Fruit fly (Drosophila melanogaster): ENCODE results near the gene CG3149.

Gene CG3149

dm6 chrX:5677400-5678177 is 17.4 kb downstream of the CG3149 start:
- no peak for TF ChIP-seq noc (tag; optimal IDR thresholded peaks at IDR 0.05)

dm6 chrX:5676855-5677254 is 18.1 kb downstream of the CG3149 start:
- TF ChIP-seq noc (tag; optimal IDR thresholded peaks at IDR 0.05) = no peak

- peak; percentile 51 for TF ChIP-seq noc (tag; optimal IDR thresholded peaks at IDR 0.05)
Observed at dm6 chrX:5672243-5673051, 22.6 kb downstream of the CG3149 start, which contains the start of gene RpL35. RpL35 (plus strand) TSS chrX:5672401.

- TF ChIP-seq noc (tag; optimal IDR thresholded peaks at IDR 0.05) = no peak
Observed at dm6 chrX:5671537-5672029, 23.4 kb downstream of the CG3149 start, which contains the start of gene Rab18. Rab18 (minus strand) TSS chrX:5671812.

dm6 chrX:5665902-5666301 is 29.1 kb downstream of the CG3149 start, which contains the start of the genes Sirt4 and CG4119:
Sirt4 (minus strand) TSS chrX:5665940.
CG4119 (plus strand) TSS chrX:5666052.
- peak; percentile 26 for TF ChIP-seq noc (tag; optimal IDR thresholded peaks at IDR 0.05)

dm6 chrX:5664222-5664621 is 30.8 kb downstream of the CG3149 start:
- no peak for TF ChIP-seq noc (tag; optimal IDR thresholded peaks at IDR 0.05)

dm6 chrX:5662761-5663160 is 32.2 kb downstream of the CG3149 start, which contains the start of gene OtopLc:
OtopLc (minus strand) TSS chrX:5662861.
- no peak for TF ChIP-seq noc (tag; optimal IDR thresholded peaks at IDR 0.05)

dm6 chrX:5661971-5662370 is 33.0 kb downstream of the CG3149 start:
- no peak for TF ChIP-seq noc (tag; optimal IDR thresholded peaks at IDR 0.05)

- TF ChIP-seq noc (tag; optimal IDR thresholded peaks at IDR 0.05) = no peak
Observed at dm6 chrX:5649998-5650397, 45.0 kb downstream of the CG3149 start.

- no peak for TF ChIP-seq noc (tag; optimal IDR thresholded peaks at IDR 0.05)
Observed at dm6 chrX:5649387-5649786, 45.6 kb downstream of the CG3149 start.

- no peak for TF ChIP-seq noc (tag; optimal IDR thresholded peaks at IDR 0.05)
Observed at dm6 chrX:5648437-5648959, 46.5 kb downstream of the CG3149 start, which contains the start of gene OtopLa. OtopLa (minus strand) TSS chrX:5648487.

dm6 chrX:5646228-5646627 is 48.8 kb downstream of the CG3149 start:
- TF ChIP-seq noc (tag; optimal IDR thresholded peaks at IDR 0.05) = no peak

Measured in whole organism, larva.